Worm (Caenorhabditis elegans) whole organism, late embryonic: ENCODE data around the gene wdfy-3.
A peak's percentile ranks its signal among the peaks of the same experiment; 100 is the strongest.

Experiments used
- C08G9.2 ChIP-seq: sonication (generic microtip); optimal IDR thresholded peaks from 2 replicates; lab custom pipeline; 2016; ENCODE audit warnings: mild to moderate bottlenecking, missing genetic modification characterization, moderate library complexity, missing compliant biosample characterization
- ceh-14 ChIP-seq: sonication (generic microtip); optimal IDR thresholded peaks from 2 replicates; lab custom pipeline; 2016; ENCODE audit warnings: missing genotype, missing genetic modification characterization, missing compliant biosample characterization
- ceh-18 ChIP-seq: sonication (generic microtip); optimal IDR thresholded peaks from 2 replicates; lab custom pipeline; 2016; ENCODE audit warnings: missing genetic modification characterization, missing compliant biosample characterization
- ceh-2 ChIP-seq: sonication (generic microtip); optimal IDR thresholded peaks from 2 replicates; lab custom pipeline; 2016; ENCODE audit warnings: missing genotype, missing genetic modification characterization, missing compliant biosample characterization
- ceh-31 ChIP-seq: sonication (generic microtip); optimal IDR thresholded peaks from 2 replicates; lab custom pipeline; 2016; ENCODE audit warnings: missing genetic modification characterization, missing compliant biosample characterization
- ceh-48 ChIP-seq: sonication (generic microtip); optimal IDR thresholded peaks from 2 replicates; lab custom pipeline; 2016; ENCODE audit warnings: missing genetic modification characterization, inconsistent platforms, missing compliant biosample characterization
- che-1 ChIP-seq: sonication (generic microtip); optimal IDR thresholded peaks from 2 replicates; lab custom pipeline; 2016; ENCODE audit warnings: mild to moderate bottlenecking, missing genetic modification characterization, missing compliant biosample characterization
- dmd-4 ChIP-seq: sonication (generic microtip); optimal IDR thresholded peaks from 2 replicates; lab custom pipeline; 2016; ENCODE audit warnings: borderline replicate concordance, missing genetic modification characterization, missing compliant biosample characterization
- dve-1 ChIP-seq: sonication (generic microtip); optimal IDR thresholded peaks from 2 replicates; lab custom pipeline; 2017; ENCODE audit warnings: antibody characterized with exemption, mild to moderate bottlenecking, missing genetic modification characterization, missing compliant biosample characterization
- elt-4 ChIP-seq: sonication (generic microtip); optimal IDR thresholded peaks from 2 replicates; lab custom pipeline; 2016; ENCODE audit warnings: missing genetic modification characterization, missing compliant biosample characterization
- ets-4 ChIP-seq: sonication (generic microtip); optimal IDR thresholded peaks from 2 replicates; lab custom pipeline; 2016; ENCODE audit warnings: missing genetic modification characterization, missing compliant biosample characterization
- fax-1 ChIP-seq: sonication (generic microtip); optimal IDR thresholded peaks from 2 replicates; lab custom pipeline; 2016; ENCODE audit warnings: missing genotype, missing genetic modification characterization, missing compliant biosample characterization
- fkh-6 ChIP-seq: sonication (generic microtip); optimal IDR thresholded peaks from 2 replicates; lab custom pipeline; 2016; ENCODE audit warnings: missing genetic modification characterization, missing compliant biosample characterization
- hlh-30 ChIP-seq: sonication (generic microtip); optimal IDR thresholded peaks from 2 replicates; lab custom pipeline; 2017; ENCODE audit warnings: antibody characterized with exemption, missing genetic modification characterization, missing compliant biosample characterization; ENCODE audit not compliant: insufficient read depth
- hlh-6 ChIP-seq: sonication (generic microtip); optimal IDR thresholded peaks from 2 replicates; lab custom pipeline; 2016; ENCODE audit warnings: missing genotype, missing genetic modification characterization, missing compliant biosample characterization
- lim-6 ChIP-seq: sonication (generic microtip); optimal IDR thresholded peaks from 2 replicates; lab custom pipeline; 2016; ENCODE audit warnings: missing genetic modification characterization, missing compliant biosample characterization
- nfya-1 ChIP-seq: sonication (generic microtip); optimal IDR thresholded peaks from 2 replicates; lab custom pipeline; 2017; ENCODE audit warnings: missing genetic modification characterization, mild to moderate bottlenecking, missing compliant biosample characterization, antibody characterized with exemption, moderate library complexity
- npax-4 ChIP-seq: sonication (generic microtip); optimal IDR thresholded peaks from 2 replicates; lab custom pipeline; 2016; ENCODE audit warnings: missing genetic modification characterization, missing compliant biosample characterization
- pax-1 ChIP-seq: fragments of 150-350 bp; optimal IDR thresholded peaks from 2 replicates; lab custom pipeline; 2014; ENCODE audit warnings: missing biosample characterization, missing genetic modification characterization
- ref-2 ChIP-seq: sonication (generic microtip); optimal IDR thresholded peaks from 2 replicates; lab custom pipeline; 2016; ENCODE audit warnings: missing genetic modification characterization, missing compliant biosample characterization
- rnt-1 ChIP-seq: sonication (generic microtip); optimal IDR thresholded peaks from 2 replicates; lab custom pipeline; 2016; ENCODE audit warnings: missing genetic modification characterization, missing compliant biosample characterization
- sox-2 ChIP-seq: fragments of 200-800 bp; sonication (Bioruptor generic); IDR thresholded peaks from 2 replicates; pipeline ENCODE4 v1.3.6; 2022; ENCODE audit warnings: missing genetic modification reagents, missing genetic modification characterization, missing compliant biosample characterization
- syd-9 ChIP-seq: sonication (generic microtip); optimal IDR thresholded peaks from 2 replicates; lab custom pipeline; 2016; ENCODE audit warnings: mild to moderate bottlenecking, missing genetic modification characterization, moderate library complexity, missing compliant biosample characterization
- tbx-2 ChIP-seq: sonication (generic microtip); optimal IDR thresholded peaks from 2 replicates; lab custom pipeline; 2016; ENCODE audit warnings: missing genetic modification characterization, missing compliant biosample characterization
- unc-42 ChIP-seq: sonication (generic microtip); optimal IDR thresholded peaks from 2 replicates; lab custom pipeline; 2016; ENCODE audit warnings: missing genotype, missing genetic modification characterization, missing compliant biosample characterization
- unc-55 ChIP-seq: sonication (generic microtip); optimal IDR thresholded peaks from 2 replicates; lab custom pipeline; 2017; ENCODE audit warnings: missing biosample characterization, missing genetic modification reagents, missing genetic modification characterization
- zip-5 ChIP-seq: sonication (generic microtip); optimal IDR thresholded peaks from 2 replicates; lab custom pipeline; 2016; ENCODE audit warnings: missing genetic modification characterization, missing compliant biosample characterization

Gene wdfy-3

ce11 chrIV:12615122-12615745, 38.0 kb upstream of the wdfy-3 start:
- TF ChIP-seq fkh-6 (peak; percentile 24), ceh-18 (tag; lab: Kevin White, UChicago) (peak; percentile 15), ref-2 (tag; lab: Kevin White, UChicago) (peak; percentile 0), sox-2 (GFP tag; lab: Robert Waterston, UW) (no peak), tbx-2 (tag; lab: Kevin White, UChicago) (peak; percentile 61), dve-1 (peak; percentile 0), nfya-1 (tag; lab: Kevin White, UChicago) (peak; percentile 21), pax-1 (tag; lab: Kevin White, UChicago) (no peak), unc-55 (GFP tag; lab: Kevin White, UChicago) (peak; percentile 28)

DNA sequence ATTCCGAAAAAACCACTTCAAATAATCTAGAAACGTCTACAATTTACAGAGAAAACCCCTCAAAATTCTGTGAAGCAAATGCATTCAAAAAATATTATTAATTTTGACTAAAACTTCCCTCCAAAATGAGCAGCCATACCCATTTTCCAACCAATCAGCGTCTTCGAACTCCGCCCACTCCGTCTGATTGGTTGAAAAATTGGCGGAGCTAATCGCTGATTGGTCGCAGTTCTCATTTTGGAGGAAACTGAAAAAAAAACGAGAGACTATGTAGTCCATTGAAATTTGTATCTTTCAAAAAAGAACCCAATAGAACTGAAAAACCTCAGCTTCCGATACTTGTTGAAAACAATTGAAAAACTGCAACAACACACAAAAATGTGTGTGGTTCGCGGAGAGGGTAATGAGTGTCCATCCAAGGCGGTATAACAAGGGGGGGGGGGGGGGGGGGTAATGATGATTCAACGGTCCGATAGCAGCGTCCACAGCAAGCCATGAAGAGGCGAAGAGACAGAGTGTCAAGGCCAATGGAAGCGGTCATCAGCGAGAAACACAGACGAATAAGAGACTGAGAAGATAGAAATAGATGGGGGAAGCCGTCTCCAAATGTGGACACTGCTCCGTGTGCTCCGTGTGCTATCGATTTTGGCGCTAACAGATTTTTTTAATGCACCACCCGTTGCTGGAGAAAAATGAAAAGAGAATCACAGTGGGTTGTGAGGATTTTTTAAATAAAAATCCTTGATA, 36.1 kb upstream of the wdfy-3 start:
- TF ChIP-seq ceh-14 (tag; lab: Kevin White, UChicago), result no peak
- TF ChIP-seq unc-55 (GFP tag; lab: Kevin White, UChicago), result peak; percentile 45
- TF ChIP-seq zip-5 (tag; lab: Kevin White, UChicago), result peak; percentile 4
- peak; percentile 99 for TF ChIP-seq nfya-1 (tag; lab: Kevin White, UChicago)
- TF ChIP-seq ceh-48 (tag; lab: Kevin White, UChicago), result peak; percentile 72
- TF ChIP-seq che-1, result peak; percentile 0
- no peak for TF ChIP-seq syd-9 (tag; lab: Kevin White, UChicago)
- TF ChIP-seq, all 69 proteins: peak for 5

DNA sequence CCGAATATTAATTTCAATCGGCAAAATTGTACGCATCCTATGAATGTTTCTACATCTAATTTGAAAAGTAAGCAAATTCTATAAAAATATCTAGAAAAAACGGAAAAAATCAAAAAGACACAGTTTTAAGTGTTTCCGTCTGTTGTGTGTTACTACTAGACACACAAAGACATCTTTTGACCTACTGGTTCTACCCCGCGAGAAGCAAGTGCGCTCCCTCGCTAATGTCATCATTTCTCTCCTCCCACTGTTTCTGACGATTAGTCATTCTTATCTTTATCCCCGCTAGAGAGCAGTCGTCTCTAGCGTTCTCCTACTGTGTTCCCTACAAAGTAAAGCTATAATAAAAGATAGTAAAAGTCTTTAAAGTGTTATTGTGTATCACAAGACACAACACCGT, 35.3 kb upstream of the wdfy-3 start:
- no peak for TF ChIP-seq zip-5 (tag; lab: Kevin White, UChicago)

DNA sequence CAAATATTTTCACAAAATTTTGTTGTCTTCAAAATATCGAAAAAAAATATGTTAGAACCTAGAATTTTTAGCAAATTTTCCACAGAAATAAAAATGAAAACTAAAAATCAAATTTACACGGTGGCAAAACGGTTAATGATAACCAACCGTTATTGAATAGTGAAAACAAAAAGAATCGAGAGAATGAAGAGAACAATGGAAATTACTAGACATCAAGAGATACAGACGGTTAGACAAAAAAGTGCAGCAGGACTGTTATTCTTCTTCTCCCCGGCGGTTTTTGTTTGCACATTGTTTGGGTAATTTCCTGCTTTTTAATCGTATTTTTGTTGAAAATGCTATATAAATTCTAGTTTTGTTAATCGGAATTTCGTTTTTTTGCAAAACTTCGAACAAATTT, 34.3 kb upstream of the wdfy-3 start:
- no peak for TF ChIP-seq npax-4 (tag; lab: Kevin White, UChicago)
- peak; percentile 77 for TF ChIP-seq sox-2 (GFP tag; lab: Robert Waterston, UW)
- TF ChIP-seq, all 69 proteins: peak for 1

DNA sequence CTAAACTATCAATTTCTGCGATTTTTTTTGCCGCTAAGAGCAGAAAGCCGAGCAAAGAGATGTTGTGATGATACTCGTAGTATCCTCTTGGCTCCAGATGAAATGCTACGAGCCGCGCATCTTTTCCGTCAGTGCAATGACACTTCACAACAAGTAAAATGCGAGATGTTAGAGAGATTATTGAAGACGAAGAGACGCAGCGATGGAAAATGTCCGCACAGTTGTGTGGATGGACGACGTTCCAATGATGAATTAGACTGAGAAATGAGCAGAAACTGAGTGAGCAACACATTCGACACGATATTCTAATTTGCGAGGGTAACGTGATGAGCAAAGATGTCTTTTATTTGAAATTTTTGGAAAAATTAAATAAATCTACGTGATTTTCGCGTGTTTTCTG, 32.3 kb upstream of the wdfy-3 start:
- TF ChIP-seq hlh-6 (tag; lab: Kevin White, UChicago) (no peak), dmd-4 (no peak), che-1 (no peak), ets-4 (tag; lab: Kevin White, UChicago) (no peak), unc-55 (GFP tag; lab: Kevin White, UChicago) (peak; percentile 65), hlh-30 (no peak), elt-4 (tag; lab: Kevin White, UChicago) (no peak)

DNA sequence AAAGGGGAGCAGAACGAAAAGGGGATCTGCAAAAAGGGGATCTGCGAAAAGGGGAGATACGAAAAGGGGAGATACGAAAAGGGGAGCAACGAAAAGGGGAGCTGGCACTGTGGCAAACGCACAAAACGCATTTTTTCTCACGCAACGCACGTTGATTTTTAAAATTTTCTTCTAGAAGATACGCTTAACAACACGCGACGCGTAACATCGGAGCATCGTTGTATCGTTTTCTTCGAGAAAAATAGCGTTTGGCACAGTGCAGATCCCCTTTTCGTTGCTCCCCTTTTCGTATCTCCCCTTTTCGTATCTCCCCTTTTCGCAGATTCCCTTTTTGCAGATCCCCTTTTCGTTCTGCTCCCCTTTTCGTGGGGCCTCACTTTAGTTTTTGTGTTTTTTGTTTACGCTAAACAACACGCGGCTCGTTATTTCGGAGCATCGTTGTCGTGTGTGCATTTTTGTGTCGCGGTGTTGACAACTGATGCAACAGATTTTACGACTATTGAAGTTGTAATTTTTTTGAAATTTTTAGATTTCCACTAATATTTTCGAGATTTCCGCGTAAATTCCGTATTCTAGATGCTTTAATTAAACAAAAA, 31.6 kb upstream of the wdfy-3 start:
- TF ChIP-seq rnt-1 (tag; lab: Kevin White, UChicago) (peak; percentile 21), ets-4 (tag; lab: Kevin White, UChicago) (peak; percentile 49), ceh-2 (tag; lab: Kevin White, UChicago) (peak; percentile 50), ceh-18 (tag; lab: Kevin White, UChicago) (peak; percentile 3), dmd-4 (peak; percentile 17), tbx-2 (tag; lab: Kevin White, UChicago) (peak; percentile 31), lim-6 (tag; lab: Kevin White, UChicago) (peak; percentile 59), fax-1 (tag; lab: Kevin White, UChicago) (peak; percentile 21), C08G9.2 (tag; lab: Kevin White, UChicago) (peak; percentile 54), ceh-31 (tag; lab: Kevin White, UChicago) (peak; percentile 88), unc-42 (tag; lab: Kevin White, UChicago) (peak; percentile 12), zip-5 (tag; lab: Kevin White, UChicago) (peak; percentile 55), ceh-14 (tag; lab: Kevin White, UChicago) (peak; percentile 35)
